Fruit fly (Drosophila melanogaster): ENCODE measurements around the gene Cph.

Gene Cph

dm6 chrX:7271376-7272015 is 134.0 kb downstream of the Cph start:
- TF ChIP-seq row (GFP tag; IDR thresholded peaks at IDR 0.05) (peak; percentile 47; the same call in 1 of the 3 replicates), Hr39 (optimal IDR thresholded peaks at IDR 0.05) (peak; percentile 96), CG31365 (tag; optimal IDR thresholded peaks at IDR 0.05) (no peak), dysf (GFP tag; IDR thresholded peaks at IDR 0.05) (0 out of 3 replicates have a peak, but pooled peaks have one; percentile 45), Hr51 (GFP tag; optimal IDR thresholded peaks at IDR 0.05) (peak in 1 of 2 experiments; percentile 7), dmrt99B (tag; optimal IDR thresholded peaks at IDR 0.05) (peak; percentile 26), trem (tag; optimal IDR thresholded peaks at IDR 0.05) (no peak), Dbx (GFP tag; IDR thresholded peaks at IDR 0.05) (0 out of 3 replicates have a peak, but pooled peaks have one; percentile 19), CG1024 (GFP tag; IDR thresholded peaks at IDR 0.05) (no peak), CG13424 (tag; optimal IDR thresholded peaks at IDR 0.05) (peak; percentile 18), mld (GFP tag; IDR thresholded peaks at IDR 0.05; ENCODE audit: partially characterized antibody) (no peak), Xrp1 (GFP tag; IDR thresholded peaks at IDR 0.05) (peak; percentile 40; the same call in 1 of the 2 replicates), CG32772 (GFP tag; IDR thresholded peaks at IDR 0.05) (no peak), CG7839 (tag; optimal IDR thresholded peaks at IDR 0.05) (peak; percentile 33), Lpt (GFP tag; optimal IDR thresholded peaks at IDR 0.05) (no peak), Rfx (GFP tag; IDR thresholded peaks at IDR 0.05) (0 out of 2 replicates have a peak, but pooled peaks have one; percentile 13), sqz (GFP tag; optimal IDR thresholded peaks at IDR 0.05) (no peak), CG8388 (GFP tag; optimal IDR thresholded peaks at IDR 0.05) (no peak), CG31441 (GFP tag; IDR thresholded peaks at IDR 0.05) (0 out of 2 replicates have a peak, but pooled peaks have one; percentile 10), CG10979 (tag; optimal IDR thresholded peaks at IDR 0.05) (peak; percentile 0), Tbp (GFP tag; optimal IDR thresholded peaks at IDR 0.05) (no peak), CG31224 (GFP tag; IDR thresholded peaks at IDR 0.05) (no peak), hkb (optimal IDR thresholded peaks at IDR 0.05) (no peak), hkb (GFP tag; IDR thresholded peaks at IDR 0.05) (0 out of 2 replicates have a peak, but pooled peaks have one; percentile 10), Drgx (GFP tag; IDR thresholded peaks at IDR 0.05) (no peak), ttk (GFP tag; IDR thresholded peaks at IDR 0.05) (0 out of 2 replicates have a peak, but pooled peaks have one; percentile 21), HLH54F (GFP tag; optimal IDR thresholded peaks at IDR 0.05) (no peak), CG18262 (tag; optimal IDR thresholded peaks at IDR 0.05) (peak; percentile 14), dmrt11E (tag; optimal IDR thresholded peaks at IDR 0.05) (peak; percentile 6), pan (optimal IDR thresholded peaks at IDR 0.05) (no peak), pan (GFP tag; optimal IDR thresholded peaks at IDR 0.05 in 1 of 2, IDR thresholded peaks at IDR 0.05 in 1 of 2) (peak in 1 of 2 experiments; percentile 28), lab (GFP tag; optimal IDR thresholded peaks at IDR 0.05) (peak; percentile 37), gem (tag; optimal IDR thresholded peaks at IDR 0.05) (peak; percentile 27), CG11504 (tag; optimal IDR thresholded peaks at IDR 0.05) (peak; percentile 37), tll (GFP tag; optimal IDR thresholded peaks at IDR 0.05) (no peak), zfh1 (GFP tag; IDR thresholded peaks at IDR 0.05) (peak; percentile 60; the same call in 2 of the 3 replicates), CG6689 (GFP tag; IDR thresholded peaks at IDR 0.05) (peak; percentile 11; the same call in 1 of the 2 replicates), tgo (GFP tag; IDR thresholded peaks at IDR 0.05) (0 out of 3 replicates have a peak, but pooled peaks have one; percentile 34), CG9727 (GFP tag; optimal IDR thresholded peaks at IDR 0.05) (peak; percentile 6), CG10565 (GFP tag; optimal IDR thresholded peaks at IDR 0.05) (no peak), prd (optimal IDR thresholded peaks at IDR 0.05) (no peak), prd (GFP tag; IDR thresholded peaks at IDR 0.05) (peak; percentile 58; the same call in 2 of the 3 replicates), HLH3B (GFP tag; IDR thresholded peaks at IDR 0.05) (peak; percentile 31; the same call in 1 of the 2 replicates), ara (GFP tag; IDR thresholded peaks at IDR 0.05) (peak; percentile 18; the same call in 1 of the 2 replicates), CG2678 (tag; optimal IDR thresholded peaks at IDR 0.05) (peak; percentile 34), CG12391 (tag; optimal IDR thresholded peaks at IDR 0.05) (peak; percentile 11), CG9215 (GFP tag; IDR thresholded peaks at IDR 0.05) (no peak), Myb (GFP tag; optimal IDR thresholded peaks at IDR 0.05) (no peak), CG5180 (GFP tag; optimal IDR thresholded peaks at IDR 0.05) (no peak), CG2712 (tag; optimal IDR thresholded peaks at IDR 0.05) (peak; percentile 24)
